Fruit fly (Drosophila melanogaster) whole organism, embryonic: Measurements from ENCODE around the gene CG7601.
A peak's percentile ranks its signal among the peaks of the same experiment; 100 is the strongest.

Experiments used
- Atf3 ChIP-seq: fragments of 200-800 bp; sonication (Bioruptor generic); optimal IDR thresholded peaks from 3 replicates; lab custom pipeline; 2016; ENCODE audit warnings: missing biosample characterization, missing genetic modification characterization
- B-H1 ChIP-seq: fragments of 200-800 bp; sonication (Bioruptor generic); IDR thresholded peaks from 3 replicates; pipeline ENCODE4 v1.3.6; 2022; ENCODE audit warnings: missing biosample characterization, missing genetic modification characterization
- CG10543 ChIP-seq: fragments of 200-800 bp; sonication (Bioruptor generic); optimal IDR thresholded peaks from 3 replicates; lab custom pipeline; 2017; ENCODE audit warnings: missing biosample characterization, mild to moderate bottlenecking, missing genetic modification characterization, moderate library complexity
- CG11247 ChIP-seq: fragments of 200-800 bp; sonication (Bioruptor generic); IDR thresholded peaks from 2 replicates; pipeline ENCODE4 v1.3.6; 2022; ENCODE audit warnings: missing biosample characterization, missing genetic modification characterization
- CG11723 ChIP-seq: fragments of 200-800 bp; sonication (Bioruptor generic); optimal IDR thresholded peaks from 2 replicates; lab custom pipeline; 2017; ENCODE audit warnings: missing biosample characterization, mild to moderate bottlenecking, missing genetic modification characterization
- CG13296 ChIP-seq: fragments of 200-800 bp; sonication (Bioruptor generic); optimal IDR thresholded peaks from 3 replicates; lab custom pipeline; 2018; ENCODE audit warnings: missing biosample characterization, mild to moderate bottlenecking, missing genetic modification characterization
- CG15011 ChIP-seq: fragments of 200-800 bp; sonication (Bioruptor generic); optimal IDR thresholded peaks from 3 replicates; lab custom pipeline; 2018; ENCODE audit warnings: missing biosample characterization, mild to moderate bottlenecking, missing genetic modification characterization
- CG15073 ChIP-seq: fragments of 200-800 bp; sonication (Bioruptor generic); optimal IDR thresholded peaks from 2 replicates; lab custom pipeline; 2016; ENCODE audit warnings: missing biosample characterization, missing genetic modification characterization
- CG1602 ChIP-seq: fragments of 200-800 bp; sonication (Bioruptor generic); optimal IDR thresholded peaks from 3 replicates; lab custom pipeline; 2016; ENCODE audit warnings: missing biosample characterization, missing genetic modification characterization
- CG16813 ChIP-seq: fragments of 200-800 bp; sonication (Bioruptor generic); IDR thresholded peaks from 3 replicates; pipeline ENCODE4 v1.3.6; 2022; ENCODE audit warnings: missing biosample characterization, missing genetic modification characterization; ENCODE audit not compliant: partially characterized antibody
- CG18476 ChIP-seq: fragments of 200-800 bp; sonication (Bioruptor generic); optimal IDR thresholded peaks from 2 replicates; lab custom pipeline; 2016; ENCODE audit warnings: missing biosample characterization, mild to moderate bottlenecking, missing genetic modification characterization
- CG2120 ChIP-seq: fragments of 200-800 bp; sonication (Bioruptor generic); optimal IDR thresholded peaks from 3 replicates; lab custom pipeline; 2016; ENCODE audit warnings: missing biosample characterization, missing genetic modification characterization
- CG2712 ChIP-seq: fragments of 200-800 bp; optimal IDR thresholded peaks from 3 replicates; lab custom pipeline; 2019; ENCODE audit warnings: missing biosample characterization, mild to moderate bottlenecking, missing genetic modification characterization, moderate library complexity
- CG31365 ChIP-seq: fragments of 200-800 bp; sonication (Bioruptor generic); optimal IDR thresholded peaks from 2 replicates; lab custom pipeline; 2018; ENCODE audit warnings: missing biosample characterization, mild to moderate bottlenecking, missing genetic modification characterization
- CG33557 ChIP-seq: fragments of 200-800 bp; sonication (Bioruptor generic); optimal IDR thresholded peaks from 2 replicates; lab custom pipeline; 2019; ENCODE audit warnings: missing biosample characterization, mild to moderate bottlenecking, missing genetic modification characterization, moderate library complexity
- CG5953 ChIP-seq: fragments of 200-800 bp; sonication (Bioruptor generic); IDR thresholded peaks from 2 replicates; pipeline ENCODE4 v1.3.6; 2022; ENCODE audit warnings: missing biosample characterization, missing genetic modification characterization
- CG7786 ChIP-seq: fragments of 200-800 bp; sonication (Bioruptor generic); optimal IDR thresholded peaks from 2 replicates; lab custom pipeline; 2016; ENCODE audit warnings: missing biosample characterization, missing genetic modification characterization
- CG9876 ChIP-seq: fragments of 200-800 bp; sonication (Bioruptor generic); optimal IDR thresholded peaks from 2 replicates; lab custom pipeline; 2016; ENCODE audit warnings: missing biosample characterization, missing genetic modification characterization
- Dad ChIP-seq: fragments of 200-800 bp; sonication (Bioruptor generic); optimal IDR thresholded peaks from 3 replicates; lab custom pipeline; 2016; ENCODE audit warnings: missing biosample characterization, missing genetic modification characterization
- Deaf1 ChIP-seq: fragments of 200-800 bp; optimal IDR thresholded peaks from 3 replicates; lab custom pipeline; 2019; ENCODE audit warnings: missing biosample characterization, mild to moderate bottlenecking, missing genetic modification characterization, moderate library complexity
- Dfd ChIP-seq, 2 experiments: fragments of >200 bp; optimal IDR thresholded peaks; 2 replicates each; lab custom pipeline; 2017; ENCODE audit warnings: missing biosample characterization in 2 of 2, missing genetic modification characterization in 2 of 2
- Dll ChIP-seq: fragments of 200-800 bp; sonication (Bioruptor generic); IDR thresholded peaks from 4 replicates; pipeline ENCODE4 v1.3.6; 2022; ENCODE audit warnings: missing biosample characterization, missing genetic modification characterization; ENCODE audit not compliant: partially characterized antibody
- Doc3 ChIP-seq: fragments of 200-800 bp; sonication (Bioruptor generic); IDR thresholded peaks from 3 replicates; pipeline ENCODE4 v1.3.6; 2022; ENCODE audit warnings: missing biosample characterization, missing genetic modification characterization; ENCODE audit not compliant: partially characterized antibody
- Drgx ChIP-seq: fragments of 200-800 bp; sonication (Bioruptor generic); IDR thresholded peaks from 2 replicates; pipeline ENCODE4 v1.3.6; 2022; ENCODE audit warnings: missing biosample characterization, missing genetic modification characterization
- ERR ChIP-seq: fragments of 200-800 bp; sonication (Bioruptor generic); optimal IDR thresholded peaks from 2 replicates; lab custom pipeline; 2016; ENCODE audit warnings: missing biosample characterization, missing genetic modification characterization
- HLHmδ ChIP-seq: fragments of 200-800 bp; sonication (Bioruptor generic); optimal IDR thresholded peaks from 2 replicates; lab custom pipeline; 2018; ENCODE audit warnings: missing biosample characterization, mild to moderate bottlenecking, missing genetic modification characterization, moderate library complexity
- Hr3 ChIP-seq: fragments of 200-800 bp; sonication (Bioruptor generic); optimal IDR thresholded peaks from 3 replicates; lab custom pipeline; 2016; ENCODE audit warnings: missing biosample characterization, missing genetic modification characterization
- MBD-R2 ChIP-seq: fragments of 200-800 bp; sonication (Bioruptor generic); IDR thresholded peaks from 2 replicates; pipeline ENCODE4 v1.3.6; 2022; ENCODE audit warnings: missing biosample characterization, missing genetic modification characterization
- MTF-1 ChIP-seq: fragments of 200-800 bp; sonication (Bioruptor generic); optimal IDR thresholded peaks from 2 replicates; lab custom pipeline; 2018; ENCODE audit warnings: missing biosample characterization, mild to moderate bottlenecking, missing genetic modification characterization, borderline replicate concordance
- Myb ChIP-seq: fragments of 200-800 bp; sonication (Bioruptor generic); optimal IDR thresholded peaks from 2 replicates; lab custom pipeline; 2016; ENCODE audit warnings: missing biosample characterization, missing genetic modification characterization
- Pdp1 ChIP-seq, 2 experiments: fragments of 200-800 bp; sonication (Bioruptor generic); optimal IDR thresholded peaks; 3 replicates each; lab custom pipeline; 2016; ENCODE audit warnings: missing biosample characterization in 2 of 2, missing genetic modification characterization in 2 of 2, mild to moderate bottlenecking in 1 of 2, moderate library complexity in 1 of 2
- Rfx ChIP-seq: fragments of 200-800 bp; sonication (Bioruptor generic); IDR thresholded peaks from 2 replicates; pipeline ENCODE4 v1.3.6; 2022; ENCODE audit warnings: missing biosample characterization, missing genetic modification characterization
- Sox102F ChIP-seq: fragments of 200-800 bp; sonication (Bioruptor generic); optimal IDR thresholded peaks from 2 replicates; lab custom pipeline; 2018; ENCODE audit warnings: missing biosample characterization, mild to moderate bottlenecking, missing genetic modification characterization, moderate library complexity
- cato ChIP-seq: fragments of 200-800 bp; sonication (Bioruptor generic); optimal IDR thresholded peaks from 2 replicates; lab custom pipeline; 2016; ENCODE audit warnings: missing biosample characterization, missing genetic modification characterization, borderline replicate concordance
- cg ChIP-seq: fragments of 200-800 bp; sonication (Bioruptor generic); optimal IDR thresholded peaks from 3 replicates; lab custom pipeline; 2019; ENCODE audit warnings: missing biosample characterization, mild to moderate bottlenecking, missing genetic modification characterization, moderate library complexity
- chif ChIP-seq, 2 experiments: fragments of 200-800 bp; sonication (Bioruptor generic); optimal IDR thresholded peaks; 3 replicates each; lab custom pipeline; 2016; ENCODE audit warnings: missing biosample characterization in 2 of 2, missing genetic modification characterization in 2 of 2
- corto ChIP-seq: fragments of 200-800 bp; sonication (Bioruptor generic); optimal IDR thresholded peaks from 2 replicates; lab custom pipeline; 2016; ENCODE audit warnings: missing biosample characterization, mild to moderate bottlenecking, missing genetic modification characterization, moderate library complexity
- danr ChIP-seq: fragments of 200-800 bp; sonication (Bioruptor generic); IDR thresholded peaks from 2 replicates; pipeline ENCODE4 v1.3.6; 2022; ENCODE audit warnings: missing biosample characterization, missing genetic modification characterization
- ewg ChIP-seq: fragments of 200-800 bp; sonication (Bioruptor generic); optimal IDR thresholded peaks from 3 replicates; lab custom pipeline; 2017; ENCODE audit warnings: mild to moderate bottlenecking, missing biosample characterization, missing genetic modification reagents, missing genetic modification characterization
- ind ChIP-seq: fragments of 200-800 bp; sonication (Bioruptor generic); optimal IDR thresholded peaks from 3 replicates; lab custom pipeline; 2016; ENCODE audit warnings: missing biosample characterization, missing genetic modification characterization
- jing ChIP-seq: fragments of 200-800 bp; sonication (Bioruptor generic); optimal IDR thresholded peaks from 2 replicates; lab custom pipeline; 2018; ENCODE audit warnings: missing biosample characterization, mild to moderate bottlenecking, missing genetic modification characterization
- onecut ChIP-seq: fragments of 200-800 bp; sonication (Bioruptor generic); IDR thresholded peaks from 2 replicates; pipeline ENCODE4 v1.3.6; 2022; ENCODE audit warnings: missing biosample characterization, missing genetic modification characterization
- peb ChIP-seq: fragments of 200-800 bp; sonication (Bioruptor generic); IDR thresholded peaks from 2 replicates; pipeline ENCODE4 v1.3.6; 2022; ENCODE audit warnings: missing biosample characterization, missing genetic modification characterization
- sc ChIP-seq, 3 experiments: fragments of >200 bp in 2 of 3; fragments of 200-800 bp in 1 of 3; sonication (Bioruptor generic) in 1 of 3; optimal IDR thresholded peaks; 2 replicates in 2 of 3; 3 replicates in 1 of 3; lab custom pipeline; 2017; ENCODE audit warnings: mild to moderate bottlenecking in 1 of 3, missing biosample characterization in 1 of 3, missing genetic modification characterization in 1 of 3, missing genetic modification reagents in 1 of 3
- slp2 ChIP-seq: fragments of 200-800 bp; sonication (Bioruptor generic); optimal IDR thresholded peaks from 2 replicates; lab custom pipeline; 2016; ENCODE audit warnings: missing biosample characterization, missing genetic modification characterization
- sr ChIP-seq: fragments of 200-800 bp; sonication (Bioruptor generic); IDR thresholded peaks from 3 replicates; pipeline ENCODE4 v1.3.6; 2022; ENCODE audit warnings: missing biosample characterization, missing genetic modification characterization
- vfl ChIP-seq: fragments of 200-800 bp; sonication (Bioruptor generic); optimal IDR thresholded peaks from 2 replicates; lab custom pipeline; 2016; ENCODE audit warnings: missing biosample characterization, missing genetic modification characterization
- zen ChIP-seq: fragments of 200-800 bp; sonication (Bioruptor generic); optimal IDR thresholded peaks from 3 replicates; lab custom pipeline; 2018; ENCODE audit warnings: missing biosample characterization, mild to moderate bottlenecking, missing genetic modification characterization, moderate library complexity
- zf30C ChIP-seq: fragments of 200-800 bp; sonication (Bioruptor generic); optimal IDR thresholded peaks from 3 replicates; lab custom pipeline; 2018; ENCODE audit warnings: missing biosample characterization, mild to moderate bottlenecking, missing genetic modification characterization

CG7601 gene

DNA sequence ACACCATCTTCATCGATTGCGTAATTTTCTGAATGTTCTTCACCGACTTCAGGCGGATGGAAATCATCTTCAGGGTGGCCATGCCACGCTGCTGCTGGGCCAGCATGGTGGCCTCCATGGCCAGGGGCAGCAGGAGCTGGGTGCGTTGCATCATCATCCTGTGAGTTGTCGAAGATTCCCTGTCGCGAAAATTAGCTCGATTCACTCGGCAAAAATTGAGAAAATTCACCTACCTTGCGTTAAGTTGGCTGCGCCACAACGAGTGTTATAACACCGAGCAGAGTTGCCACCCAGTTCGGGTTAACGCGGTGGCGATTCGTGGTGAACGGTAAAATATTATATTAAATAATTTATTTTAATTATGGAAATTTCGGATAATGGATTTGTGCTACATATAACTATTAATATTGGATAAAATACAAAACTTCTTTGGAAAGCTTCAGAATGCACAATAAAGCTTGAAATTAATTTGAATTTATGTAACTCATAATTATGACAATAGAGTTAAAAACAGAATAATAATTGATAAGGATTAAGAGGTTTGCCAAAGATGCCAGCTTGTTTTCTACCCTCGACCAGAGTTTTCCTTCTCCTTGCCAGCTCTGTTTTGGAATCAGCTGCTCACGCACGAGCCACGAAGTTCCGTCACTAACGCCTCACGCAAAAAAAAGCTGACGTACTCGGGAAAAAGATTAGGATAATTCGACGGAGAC is 12.2 kb upstream of the CG7601 start, which contains the start of the genes ATPsyngamma and yata (continued):
- TF ChIP-seq CG2712 (tag; lab: Kevin White, UChicago) (peak; percentile 53), Dll (GFP tag; lab: Robert Waterston, UW) (no peak; the same call in 1 of the 4 replicates), peb (GFP tag; lab: Robert Waterston, UW) (no peak), MTF-1 (GFP tag; lab: Kevin White, UChicago) (no peak), HLHmδ (GFP tag; lab: Kevin White, UChicago) (no peak), sr (GFP tag; lab: Robert Waterston, UW) (no peak), sc (optimal IDR thresholded peaks at IDR 0.05; lab: Kevin White, UChicago) (no peak), sc (GFP tag; optimal IDR thresholded peaks at IDR 0.05; lab: Kevin White, UChicago) (no peak), CG18476 (GFP tag; lab: Kevin White, UChicago) (no peak), CG11247 (GFP tag; lab: Robert Waterston, UW) (no peak), CG10543 (GFP tag; lab: Kevin White, UChicago) (no peak), Sox102F (GFP tag; lab: Kevin White, UChicago) (no peak), CG1602 (GFP tag; lab: Kevin White, UChicago) (peak; percentile 1), CG5953 (GFP tag; lab: Robert Waterston, UW) (no peak), CG2120 (peak; percentile 21), cg (GFP tag; lab: Kevin White, UChicago) (no peak), Dad (GFP tag; lab: Kevin White, UChicago) (no peak), Drgx (no peak), onecut (no peak), Deaf1 (tag; lab: Kevin White, UChicago) (peak; percentile 53), cato (GFP tag; lab: Kevin White, UChicago) (no peak), B-H1 (GFP tag; lab: Robert Waterston, UW) (no peak), CG15073 (GFP tag; lab: Kevin White, UChicago) (no peak), MBD-R2 (GFP tag; lab: Robert Waterston, UW) (no peak; the same call in none of the 2 replicates), zf30C (GFP tag; lab: Kevin White, UChicago) (no peak), ewg (GFP tag; lab: Kevin White, UChicago) (peak; percentile 11), chif (GFP tag; optimal IDR thresholded peaks at IDR 0.05; lab: Kevin White, UChicago) (no peak), ind (GFP tag; lab: Kevin White, UChicago) (peak; percentile 36), CG31365 (tag; lab: Kevin White, UChicago) (no peak), slp2 (no peak), CG16813 (GFP tag; lab: Robert Waterston, UW) (peak; percentile 82), zen (tag; lab: Kevin White, UChicago) (peak; percentile 36), Pdp1 (GFP tag; optimal IDR thresholded peaks at IDR 0.05; lab: Kevin White, UChicago) (peak in 1 of 2 experiments; percentile 99), Myb (GFP tag; lab: Kevin White, UChicago) (no peak), jing (GFP tag; lab: Kevin White, UChicago) (no peak), CG15011 (no peak), CG13296 (GFP tag; lab: Kevin White, UChicago) (no peak), Dfd (GFP tag; optimal IDR thresholded peaks at IDR 0.05; lab: Kevin White, UChicago) (no peak), CG9876 (no peak), Atf3 (GFP tag; lab: Kevin White, UChicago) (no peak), Hr3 (GFP tag; lab: Kevin White, UChicago) (no peak), ERR (GFP tag; lab: Kevin White, UChicago) (no peak), CG11723 (GFP tag; lab: Kevin White, UChicago) (no peak), CG7786 (GFP tag; lab: Kevin White, UChicago) (no peak), CG33557 (GFP tag; lab: Kevin White, UChicago) (peak; percentile 43), Doc3 (0 out of 3 replicates have a peak, but pooled peaks have one; percentile 59), Rfx (GFP tag; lab: Robert Waterston, UW) (peak; percentile 48), vfl (no peak), danr (GFP tag; lab: Robert Waterston, UW) (no peak), corto (GFP tag; lab: Kevin White, UChicago) (no peak)
